Worm (Caenorhabditis elegans) whole organism, dauer: ENCODE data around the gene B0507.2.
"Not testable (repeated sequence)": the region's sequence is repeated elsewhere in the genome, so short reads cannot be mapped to it uniquely, and the experiment has no call there.

Source experiments
- unc-62 ChIP-seq: sonication (generic microtip); optimal IDR thresholded peaks from 2 replicates; lab custom pipeline; 2017; ENCODE audit warnings: missing biosample characterization, missing genetic modification reagents, missing genetic modification characterization

The B0507.2 gene

ce11 chrV:8773826-8774382, at the start of gene B0507.2:
Gene B0507.2, plus strand, starts transcription at chrV:8774332.
- no peak for TF ChIP-seq unc-62 (GFP tag; lab: Kevin White, UChicago)

ce11 chrV:8726228-8726627, 47.9 kb upstream of the B0507.2 start, which contains the start of gene droe-8:
Gene droe-8, plus strand, starts transcription at chrV:8726528.
- not testable (repeated sequence) for TF ChIP-seq unc-62 (GFP tag; lab: Kevin White, UChicago)

ce11 chrV:8727077-8727476, 47.1 kb upstream of the B0507.2 start, which contains the start of gene ZC196.9:
Gene ZC196.9, minus strand, starts transcription at chrV:8727177.
- TF ChIP-seq unc-62 (GFP tag; lab: Kevin White, UChicago), result no peak

- TF ChIP-seq unc-62 (GFP tag; lab: Kevin White, UChicago), result no peak
Measured at ce11 chrV:8729100-8729499, 45.0 kb upstream of the B0507.2 start, which contains the start of gene ZC196.5. Gene ZC196.5, plus strand, starts transcription at chrV:8729400.

- no peak for TF ChIP-seq unc-62 (GFP tag; lab: Kevin White, UChicago)
Measured at ce11 chrV:8730991-8731390, 43.1 kb upstream of the B0507.2 start.

ce11 chrV:8732934-8733333, 41.2 kb upstream of the B0507.2 start, which contains the start of gene ZC196.4:
Gene ZC196.4, plus strand, starts transcription at chrV:8733106.
- no peak for TF ChIP-seq unc-62 (GFP tag; lab: Kevin White, UChicago)

ce11 chrV:8736369-8736768, 37.8 kb upstream of the B0507.2 start, which contains the start of gene ZC196.3:
Gene ZC196.3, plus strand, starts transcription at chrV:8736669.
- TF ChIP-seq unc-62 (GFP tag; lab: Kevin White, UChicago), result no peak

ce11 chrV:8739136-8739535, 35.0 kb upstream of the B0507.2 start, which contains the start of gene ZC196.2:
Gene ZC196.2, plus strand, starts transcription at chrV:8739436.
- TF ChIP-seq unc-62 (GFP tag; lab: Kevin White, UChicago), result no peak

ce11 chrV:8745858-8746257, 28.3 kb upstream of the B0507.2 start, which contains the start of gene B0507.6:
Gene B0507.6, plus strand, starts transcription at chrV:8746158.
- TF ChIP-seq unc-62 (GFP tag; lab: Kevin White, UChicago), result no peak

ce11 chrV:8753395-8753794, 20.7 kb upstream of the B0507.2 start, which contains the start of gene B0507.5:
Gene B0507.5, plus strand, starts transcription at chrV:8753695.
- TF ChIP-seq unc-62 (GFP tag; lab: Kevin White, UChicago), result no peak

- TF ChIP-seq unc-62 (GFP tag; lab: Kevin White, UChicago), result no peak
Measured at ce11 chrV:8754670-8755069, 19.5 kb upstream of the B0507.2 start, which contains the start of gene B0507.4. Gene B0507.4, plus strand, starts transcription at chrV:8754970.

ce11 chrV:8758618-8759017, 15.5 kb upstream of the B0507.2 start, which contains the start of gene B0507.7:
Gene B0507.7, minus strand, starts transcription at chrV:8758718.
- TF ChIP-seq unc-62 (GFP tag; lab: Kevin White, UChicago), result no peak

- TF ChIP-seq unc-62 (GFP tag; lab: Kevin White, UChicago), result no peak
Measured at ce11 chrV:8760416-8760815, 13.7 kb upstream of the B0507.2 start, which contains the start of gene ddn-1. Gene ddn-1, minus strand, starts transcription at chrV:8760516.

- no peak for TF ChIP-seq unc-62 (GFP tag; lab: Kevin White, UChicago)
Measured at ce11 chrV:8762861-8763260, 11.3 kb upstream of the B0507.2 start, which contains the start of gene B0507.8. Gene B0507.8, minus strand, starts transcription at chrV:8762961.

- no peak for TF ChIP-seq unc-62 (GFP tag; lab: Kevin White, UChicago)
Measured at ce11 chrV:8765938-8766337, 8.2 kb upstream of the B0507.2 start, which contains the start of gene B0507.9. Gene B0507.9, minus strand, starts transcription at chrV:8766038.

- no peak for TF ChIP-seq unc-62 (GFP tag; lab: Kevin White, UChicago)
Measured at ce11 chrV:8767041-8767440, 7.1 kb upstream of the B0507.2 start.

- TF ChIP-seq unc-62 (GFP tag; lab: Kevin White, UChicago), result no peak
Measured at ce11 chrV:8767493-8767892, 6.6 kb upstream of the B0507.2 start.
